Worm (Caenorhabditis elegans) whole organism, young adult: ENCODE measurements around the gene Y69E1A.4.

Source experiments
- B0019.2 ChIP-seq: fragments of 200-800 bp; sonication (Bioruptor generic); conservative IDR thresholded peaks from 2 replicates; pipeline ENCODE4 v1.3.6; 2022; ENCODE audit warnings: missing genetic modification reagents, missing genetic modification characterization, missing compliant biosample characterization
- F52B5.7 ChIP-seq: sonication (generic microtip); optimal IDR thresholded peaks from 2 replicates; lab custom pipeline; 2016; ENCODE audit warnings: mild to moderate bottlenecking, missing genetic modification characterization, missing compliant biosample characterization
- K12H6.12 ChIP-seq: fragments of 200-800 bp; sonication (Bioruptor generic); optimal IDR thresholded peaks from 2 replicates; lab custom pipeline; 2018; ENCODE audit warnings: mild to moderate bottlenecking, missing genetic modification characterization, missing compliant biosample characterization
- Y53G8AR.9 ChIP-seq: fragments of 200-800 bp; sonication (Bioruptor generic); conservative IDR thresholded peaks from 2 replicates; pipeline ENCODE4 v1.3.6; 2022; ENCODE audit warnings: missing genetic modification reagents, missing genetic modification characterization, missing compliant biosample characterization
- Y56A3A.18 ChIP-seq: fragments of 200-800 bp; sonication (Bioruptor generic); IDR thresholded peaks from 2 replicates; pipeline ENCODE4 v1.3.6; 2022; ENCODE audit warnings: missing genetic modification reagents, missing genetic modification characterization, missing compliant biosample characterization
- Y79H2A.3 ChIP-seq: fragments of 200-800 bp; sonication (Bioruptor generic); conservative IDR thresholded peaks from 2 replicates; pipeline ENCODE4 v1.3.6; 2022; ENCODE audit warnings: missing genetic modification reagents, missing genetic modification characterization, missing compliant biosample characterization
- ama-1 ChIP-seq, 3 experiments: fragments of 150-350 bp in 1 of 3; sonication (generic microtip) in 2 of 3; optimal IDR thresholded peaks; 2 replicates each; lab custom pipeline; 2014 to 2018; ENCODE audit warnings: missing biosample characterization in 2 of 3, missing genetic modification characterization in 2 of 3, missing genetic modification reagents in 2 of 3
- aptf-2 ChIP-seq: fragments of 200-800 bp; sonication (Bioruptor generic); conservative IDR thresholded peaks from 2 replicates; pipeline ENCODE4 v1.3.6; 2022; ENCODE audit warnings: missing genetic modification reagents, missing genetic modification characterization, missing compliant biosample characterization
- bed-2 ChIP-seq: fragments of 200-800 bp; sonication (Bioruptor generic); IDR thresholded peaks from 2 replicates; pipeline ENCODE4 v1.3.6; 2022; ENCODE audit warnings: missing genetic modification reagents, missing genetic modification characterization, missing compliant biosample characterization
- ccch-3 ChIP-seq: fragments of 200-800 bp; sonication (Bioruptor generic); optimal IDR thresholded peaks from 2 replicates; lab custom pipeline; 2018; ENCODE audit warnings: mild to moderate bottlenecking, missing genetic modification characterization, missing compliant biosample characterization
- cebp-2 ChIP-seq: fragments of 200-800 bp; sonication (Bioruptor generic); IDR thresholded peaks from 2 replicates; pipeline ENCODE4 v1.3.6; 2022; ENCODE audit warnings: missing genetic modification characterization, missing compliant biosample characterization
- ceh-91 ChIP-seq: fragments of 200-800 bp; sonication (Bioruptor generic); IDR thresholded peaks from 2 replicates; pipeline ENCODE4 v1.3.6; 2022; ENCODE audit warnings: missing genetic modification reagents, missing genetic modification characterization, missing compliant biosample characterization
- efl-1 ChIP-seq: fragments of 150-350 bp; optimal IDR thresholded peaks from 2 replicates; lab custom pipeline; 2014; ENCODE audit warnings: missing biosample characterization, missing genetic modification reagents, missing genetic modification characterization
- egl-18 ChIP-seq: fragments of 200-800 bp; sonication (Bioruptor generic); IDR thresholded peaks from 2 replicates; pipeline ENCODE4 v1.3.6; 2022; ENCODE audit warnings: missing genetic modification reagents, missing genetic modification characterization, missing compliant biosample characterization
- ets-4 ChIP-seq: fragments of 200-800 bp; sonication (Bioruptor generic); optimal IDR thresholded peaks from 2 replicates; lab custom pipeline; 2018; ENCODE audit warnings: mild to moderate bottlenecking, missing genetic modification characterization, missing compliant biosample characterization
- hmg-1.2 ChIP-seq: fragments of 200-800 bp; sonication (Bioruptor generic); IDR thresholded peaks from 2 replicates; pipeline ENCODE4 v1.3.6; 2022; ENCODE audit warnings: missing genetic modification reagents, missing genetic modification characterization, missing compliant biosample characterization
- hmg-20 ChIP-seq: fragments of 200-800 bp; sonication (Bioruptor generic); IDR thresholded peaks from 2 replicates; pipeline ENCODE4 v1.3.6; 2022; ENCODE audit warnings: missing genetic modification reagents, missing genetic modification characterization, missing compliant biosample characterization
- lag-1 ChIP-seq: fragments of 200-800 bp; sonication (Bioruptor generic); IDR thresholded peaks from 2 replicates; pipeline ENCODE4 v1.3.6; 2022; ENCODE audit warnings: missing genetic modification reagents, missing genetic modification characterization, missing compliant biosample characterization
- let-526 ChIP-seq: fragments of 200-800 bp; sonication (Bioruptor generic); IDR thresholded peaks from 2 replicates; pipeline ENCODE4 v1.3.6; 2022; ENCODE audit warnings: missing genetic modification reagents, missing genetic modification characterization, missing compliant biosample characterization
- lin-35 ChIP-seq, 3 experiments: fragments of 150-350 bp in 2 of 3; sonication (generic microtip) in 1 of 3; optimal IDR thresholded peaks; 2 replicates each; lab custom pipeline; 2014 to 2018; ENCODE audit warnings: missing biosample characterization in 3 of 3, missing genetic modification characterization in 3 of 3, missing genetic modification reagents in 3 of 3
- lsl-1 ChIP-seq: fragments of 200-800 bp; sonication (Bioruptor generic); optimal IDR thresholded peaks from 2 replicates; lab custom pipeline; 2018; ENCODE audit warnings: mild to moderate bottlenecking, missing genetic modification characterization, moderate library complexity, missing compliant biosample characterization
- madf-3 ChIP-seq: fragments of 200-800 bp; sonication (Bioruptor generic); IDR thresholded peaks from 2 replicates; pipeline ENCODE4 v1.3.6; 2022; ENCODE audit warnings: missing genetic modification reagents, missing genetic modification characterization, missing compliant biosample characterization
- nfya-2 ChIP-seq: fragments of 200-800 bp; sonication (Bioruptor generic); IDR thresholded peaks from 2 replicates; pipeline ENCODE4 v1.3.6; 2022; ENCODE audit warnings: missing genetic modification reagents, missing genetic modification characterization, missing compliant biosample characterization
- repo-1 ChIP-seq: sonication (generic microtip); optimal IDR thresholded peaks from 2 replicates; lab custom pipeline; 2017; ENCODE audit warnings: mild to moderate bottlenecking, missing genetic modification characterization, missing compliant biosample characterization
- snpc-4 ChIP-seq, 5 experiments: fragments of 150-350 bp in 1 of 5; sonication (generic microtip) in 4 of 5; optimal IDR thresholded peaks; 2 replicates each; lab custom pipeline; 2014 to 2018; ENCODE audit warnings: missing genetic modification characterization in 5 of 5, missing biosample characterization in 3 of 5, antibody characterized with exemption in 2 of 5, mild to moderate bottlenecking in 2 of 5, missing compliant biosample characterization in 2 of 5, missing genotype in 2 of 5, moderate library complexity in 2 of 5, missing genetic modification reagents in 1 of 5
- tlf-1 ChIP-seq: fragments of 200-800 bp; sonication (Bioruptor generic); optimal IDR thresholded peaks from 2 replicates; lab custom pipeline; 2018; ENCODE audit warnings: mild to moderate bottlenecking, missing genetic modification characterization, missing compliant biosample characterization
- ztf-26 ChIP-seq: sonication (generic microtip); optimal IDR thresholded peaks from 2 replicates; lab custom pipeline; 2017; ENCODE audit warnings: missing genetic modification characterization, missing compliant biosample characterization

Gene Y69E1A.4

DNA sequence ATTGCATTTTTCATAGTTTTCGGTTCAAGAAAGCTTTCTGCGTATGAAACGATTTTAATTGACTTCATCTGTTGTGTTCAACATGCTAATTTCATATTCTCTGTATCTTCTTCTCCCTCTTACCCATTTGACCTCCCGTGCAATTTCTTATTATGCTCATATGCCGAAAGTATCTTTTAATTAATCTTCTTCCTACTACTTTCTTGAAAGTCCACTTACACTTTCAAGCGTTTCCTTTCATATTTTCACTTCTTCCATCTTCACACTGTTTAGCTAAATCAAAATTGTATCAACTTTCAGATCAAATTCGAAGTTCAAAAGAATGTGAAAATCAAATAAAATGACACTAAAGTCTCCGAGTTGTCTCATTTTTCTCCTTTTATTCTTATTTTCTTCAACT is 35.6 kb downstream of the Y69E1A.4 start, which contains the start of gene F13H10.5:
Gene F13H10.5 (plus strand): TSS at position 301 of the 400 bp plus-strand sequence.
- TF ChIP-seq aptf-2 (GFP tag; lab: Robert Waterston, UW) (no peak), let-526 (no peak)

DNA sequence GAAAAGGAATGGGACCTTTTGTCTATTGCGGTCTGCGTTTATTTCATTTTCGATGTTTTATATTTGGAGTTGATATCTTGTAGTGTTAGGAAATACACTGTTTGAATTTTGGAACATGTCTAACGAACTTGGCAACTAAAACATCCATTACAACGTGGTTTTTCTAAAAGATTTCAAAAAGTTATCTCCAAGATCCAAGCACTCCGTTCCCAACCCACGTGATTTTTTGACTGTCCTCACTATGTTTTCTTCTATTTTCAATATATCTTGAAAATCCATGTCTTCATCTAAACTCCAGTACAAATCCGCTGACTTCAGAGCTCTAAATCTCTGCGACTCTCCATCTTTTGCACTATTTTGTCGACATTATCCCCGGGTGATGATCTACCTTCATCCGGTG is 46.6 kb downstream of the Y69E1A.4 start, which contains the start of gene F13H10.9:
Gene F13H10.9 (plus strand): TSS at position 301 of the 400 bp plus-strand sequence.
- TF ChIP-seq tlf-1 (GFP tag; lab: Kevin White, UChicago): no peak
- no peak for TF ChIP-seq efl-1 (GFP tag; lab: Kevin White, UChicago)
- TF ChIP-seq lag-1 (GFP tag; lab: Robert Waterston, UW): no peak
- TF ChIP-seq B0019.2 (GFP tag; lab: Robert Waterston, UW): no peak
- no peak for TF ChIP-seq madf-3 (GFP tag; lab: Robert Waterston, UW)
- no peak for TF ChIP-seq aptf-2 (GFP tag; lab: Robert Waterston, UW)
- TF ChIP-seq snpc-4 (GFP tag; optimal IDR thresholded peaks at IDR 0.05; lab: Kevin White, UChicago): no peak
- TF ChIP-seq snpc-4 (tag; optimal IDR thresholded peaks at IDR 0.05; lab: Kevin White, UChicago): no peak
- TF ChIP-seq let-526: no peak
- no peak for TF ChIP-seq hmg-1.2
- TF ChIP-seq egl-18 (GFP tag; lab: Robert Waterston, UW): no peak
- no peak for TF ChIP-seq cebp-2 (GFP tag; lab: Robert Waterston, UW)
- TF ChIP-seq Y79H2A.3 (GFP tag; lab: Robert Waterston, UW): no peak
- no peak for TF ChIP-seq ama-1 (optimal IDR thresholded peaks at IDR 0.05; lab: Kevin White, UChicago)
- TF ChIP-seq ama-1 (GFP tag; optimal IDR thresholded peaks at IDR 0.05; lab: Kevin White, UChicago): no peak
- no peak for TF ChIP-seq F52B5.7 (tag; lab: Kevin White, UChicago)
- no peak for TF ChIP-seq lsl-1 (GFP tag; lab: Kevin White, UChicago)
- TF ChIP-seq bed-2 (GFP tag; lab: Robert Waterston, UW): no peak
- no peak for TF ChIP-seq hmg-20
- TF ChIP-seq K12H6.12 (tag; lab: Kevin White, UChicago): no peak
- TF ChIP-seq Y56A3A.18 (GFP tag; lab: Robert Waterston, UW): no peak
- no peak for TF ChIP-seq ccch-3 (GFP tag; lab: Kevin White, UChicago)

DNA sequence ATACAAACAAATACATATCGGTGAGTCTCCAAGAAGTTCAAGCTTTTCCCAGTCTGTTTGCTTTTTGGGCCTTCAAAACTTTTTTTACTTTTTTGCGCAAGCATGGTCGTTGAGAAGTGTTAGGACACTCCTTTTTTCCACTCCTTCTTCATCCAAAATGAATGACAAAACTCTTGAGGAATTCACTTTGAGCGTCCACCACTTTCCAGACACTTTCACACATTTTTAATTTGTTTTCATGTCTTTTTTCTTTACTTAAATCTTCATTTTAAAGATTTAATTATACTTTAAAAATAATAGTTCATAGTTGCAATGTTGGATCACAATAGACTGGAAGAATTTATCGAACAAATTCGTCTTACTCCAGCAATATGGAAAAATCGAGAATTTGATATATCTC is 49.2 kb downstream of the Y69E1A.4 start, which contains the start of gene F13H10.1:
Gene F13H10.1 (plus strand): TSS at position 301 of the 400 bp plus-strand sequence.
- TF ChIP-seq nfya-2 (GFP tag; lab: Robert Waterston, UW) (no peak), ets-4 (GFP tag; lab: Kevin White, UChicago) (no peak), ceh-91 (GFP tag; lab: Robert Waterston, UW) (no peak), madf-3 (GFP tag; lab: Robert Waterston, UW) (no peak), ztf-26 (no peak), lin-35 (GFP tag; optimal IDR thresholded peaks at IDR 0.05; lab: Kevin White, UChicago) (no peak), ama-1 (optimal IDR thresholded peaks at IDR 0.05; lab: Kevin White, UChicago) (no peak), ama-1 (GFP tag; optimal IDR thresholded peaks at IDR 0.05; lab: Kevin White, UChicago) (no peak), repo-1 (tag; lab: Kevin White, UChicago) (no peak), Y53G8AR.9 (GFP tag; lab: Robert Waterston, UW) (no peak)
